Worm (Caenorhabditis elegans): Measurements from ENCODE around the gene srj-23.

srj-23 gene

DNA sequence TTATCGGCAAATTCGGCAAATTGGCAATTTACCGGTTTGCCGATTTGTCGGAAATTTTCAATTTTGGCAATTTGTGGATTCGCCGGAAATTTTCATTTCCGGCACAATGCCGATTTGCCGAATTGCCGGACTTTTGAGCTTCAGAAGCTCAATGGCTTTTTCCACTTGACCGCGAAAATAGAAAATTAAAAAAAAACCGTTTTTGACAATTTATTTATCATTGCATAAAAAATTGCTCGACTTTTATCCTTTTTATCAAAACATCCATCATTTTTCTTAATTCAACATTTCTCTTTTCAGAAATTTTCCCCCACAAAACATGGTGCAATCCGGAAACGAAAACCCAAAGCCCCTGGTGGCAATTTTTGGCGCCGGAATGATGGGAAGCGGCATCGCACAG, 8.6 kb downstream of the srj-23 start, which contains the start of gene hacd-1:
hacd-1 (plus strand) TSS at position 301 of the 400 bp plus-strand sequence.
- no peak for TF ChIP-seq sox-2 (GFP tag; IDR thresholded peaks at IDR 0.05)
- no peak for TF ChIP-seq F13H6.1 (tag; optimal IDR thresholded peaks at IDR 0.05)
- TF ChIP-seq unc-55 (GFP tag; optimal IDR thresholded peaks at IDR 0.05) = no peak

DNA sequence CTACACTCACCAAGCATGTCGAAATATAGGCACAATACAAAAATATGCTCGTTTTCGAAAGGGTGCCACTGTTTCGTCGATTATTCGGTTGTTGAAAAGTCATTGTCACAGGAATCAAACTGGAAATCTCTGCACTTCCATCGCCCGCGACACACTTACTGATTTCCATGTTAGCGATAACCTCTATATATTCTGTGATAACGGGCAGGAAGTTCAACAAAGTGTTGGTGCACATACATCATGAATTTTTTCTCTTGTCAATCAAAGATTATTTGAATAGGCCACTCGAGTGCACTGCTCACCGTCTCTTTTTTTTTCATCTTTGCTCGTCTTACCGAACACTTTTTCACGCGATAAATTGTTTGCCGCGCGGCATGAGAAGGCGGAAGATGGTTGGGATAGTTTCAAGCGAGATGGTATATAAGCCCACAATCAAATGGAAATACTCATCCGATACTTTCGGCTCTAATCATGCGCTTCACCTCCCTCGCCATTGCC, 13.2 kb downstream of the srj-23 start, which contains the start of the genes fpn-1.2 and pqn-54:
fpn-1.2 (minus strand) TSS at position 157 of the 498 bp plus-strand sequence.
pqn-54 (plus strand) TSS at position 448 of the 498 bp plus-strand sequence.
- TF ChIP-seq ztf-16 (tag; optimal IDR thresholded peaks at IDR 0.05) = no peak
- TF ChIP-seq ceh-34 (tag; optimal IDR thresholded peaks at IDR 0.05) = no peak
- TF ChIP-seq nhr-232 (tag; optimal IDR thresholded peaks at IDR 0.05) = no peak
- no peak for TF ChIP-seq ceh-24 (tag; optimal IDR thresholded peaks at IDR 0.05)
- TF ChIP-seq elt-2 (tag; optimal IDR thresholded peaks at IDR 0.05) = peak; percentile 27
- no peak for TF ChIP-seq sox-4 (tag; optimal IDR thresholded peaks at IDR 0.05)
- no peak for TF ChIP-seq syd-9 (tag; optimal IDR thresholded peaks at IDR 0.05)

DNA sequence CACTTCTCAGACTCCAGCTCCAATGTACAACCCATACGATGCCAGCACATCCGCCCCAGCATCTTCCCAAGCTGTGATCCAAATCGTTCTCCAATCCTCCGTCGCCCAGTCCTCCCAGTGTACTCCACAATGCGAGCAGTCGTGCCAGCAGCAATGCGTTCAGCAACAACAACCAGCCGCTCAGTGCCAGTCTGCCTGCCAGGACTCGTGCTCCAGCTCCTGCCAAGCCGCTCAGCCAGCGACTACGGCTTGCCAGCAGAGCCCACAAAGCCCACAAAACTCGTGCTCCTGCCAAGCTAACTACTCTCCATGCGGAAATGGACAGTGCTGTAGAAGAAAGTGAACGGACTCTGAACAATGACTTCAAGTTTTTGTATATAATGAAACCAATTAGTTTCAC, 14.5 kb downstream of the srj-23 start:
- TF ChIP-seq ama-1 (optimal IDR thresholded peaks at IDR 0.05) = no peak
- no peak for TF ChIP-seq odd-2 (tag; optimal IDR thresholded peaks at IDR 0.05)
- peak; percentile 48 for TF ChIP-seq elt-4 (tag; optimal IDR thresholded peaks at IDR 0.05)

DNA sequence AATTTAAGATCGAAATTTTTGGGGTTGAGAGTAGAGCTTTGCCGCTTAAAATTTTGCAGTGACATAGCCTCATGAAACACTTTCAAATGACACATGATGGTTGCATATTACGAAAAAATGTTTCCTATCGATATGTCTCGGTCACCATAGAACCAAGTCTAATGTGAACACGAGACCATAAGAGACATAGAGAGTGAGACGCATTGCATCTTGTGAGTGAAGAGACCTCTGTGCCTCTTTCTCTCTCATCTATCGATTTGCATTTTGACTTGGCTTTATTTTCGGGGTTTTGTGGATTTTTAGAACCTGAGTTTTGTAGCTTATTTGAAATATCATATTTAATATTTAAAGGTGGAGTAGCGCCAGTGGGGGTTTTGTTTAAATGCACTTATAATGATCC, 15.5 kb downstream of the srj-23 start:
- TF ChIP-seq ceh-2 (tag; optimal IDR thresholded peaks at IDR 0.05) (no peak), unc-3 (GFP tag; conservative IDR thresholded peaks at IDR 0.05) (no peak), unc-3 (tag; optimal IDR thresholded peaks at IDR 0.05) (no peak), dve-1 (tag; optimal IDR thresholded peaks at IDR 0.05) (no peak), hlh-30 (tag; optimal IDR thresholded peaks at IDR 0.05; ENCODE audit: insufficient read depth) (peak; percentile 90), zip-5 (tag; optimal IDR thresholded peaks at IDR 0.05) (no peak), unc-55 (GFP tag; optimal IDR thresholded peaks at IDR 0.05) (peak; percentile 17), ceh-48 (tag; optimal IDR thresholded peaks at IDR 0.05) (peak; percentile 66)

DNA sequence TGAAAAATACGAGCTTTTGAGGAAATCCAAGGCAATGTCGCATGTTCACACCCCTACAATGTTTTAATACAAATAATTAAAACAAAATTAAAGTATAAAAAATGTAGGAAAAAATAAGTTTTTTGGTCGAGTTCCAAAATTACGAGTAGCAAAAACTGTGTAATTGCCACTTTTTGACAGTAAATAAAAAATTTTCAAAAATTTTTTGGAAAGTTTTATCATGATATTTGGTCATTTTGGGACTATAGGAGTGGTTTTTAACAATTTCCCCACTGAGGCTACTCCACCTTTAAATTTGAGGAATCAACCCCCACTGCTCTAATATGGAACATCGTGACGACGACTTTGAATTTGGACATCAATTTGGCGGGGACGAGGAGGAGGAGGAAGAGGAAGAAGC, 16.0 kb downstream of the srj-23 start, which contains the start of gene gid-8:
gid-8 (plus strand) TSS at position 301 of the 400 bp plus-strand sequence.
- TF ChIP-seq unc-42 (tag; optimal IDR thresholded peaks at IDR 0.05) = no peak
- TF ChIP-seq ceh-2 (tag; optimal IDR thresholded peaks at IDR 0.05) = no peak
- no peak for TF ChIP-seq madf-2 (tag; optimal IDR thresholded peaks at IDR 0.05)
- no peak for TF ChIP-seq elt-4 (tag; optimal IDR thresholded peaks at IDR 0.05)
- no peak for TF ChIP-seq C38D4.7 (GFP tag; optimal IDR thresholded peaks at IDR 0.05)
- no peak for TF ChIP-seq pax-1 (tag; optimal IDR thresholded peaks at IDR 0.05)
- TF ChIP-seq unc-3 (GFP tag; conservative IDR thresholded peaks at IDR 0.05) = no peak
- TF ChIP-seq unc-3 (tag; optimal IDR thresholded peaks at IDR 0.05) = no peak
- TF ChIP-seq ceh-45 (GFP tag; IDR thresholded peaks at IDR 0.05) = no peak
- no peak for TF ChIP-seq pha-2 (tag; optimal IDR thresholded peaks at IDR 0.05)
- no peak for TF ChIP-seq fkh-10 (GFP tag; optimal IDR thresholded peaks at IDR 0.05)
- TF ChIP-seq hlh-13 (GFP tag; optimal IDR thresholded peaks at IDR 0.05) = no peak
- TF ChIP-seq odd-2 (tag; optimal IDR thresholded peaks at IDR 0.05) = no peak
- TF ChIP-seq ceh-18 (tag; optimal IDR thresholded peaks at IDR 0.05) = no peak

DNA sequence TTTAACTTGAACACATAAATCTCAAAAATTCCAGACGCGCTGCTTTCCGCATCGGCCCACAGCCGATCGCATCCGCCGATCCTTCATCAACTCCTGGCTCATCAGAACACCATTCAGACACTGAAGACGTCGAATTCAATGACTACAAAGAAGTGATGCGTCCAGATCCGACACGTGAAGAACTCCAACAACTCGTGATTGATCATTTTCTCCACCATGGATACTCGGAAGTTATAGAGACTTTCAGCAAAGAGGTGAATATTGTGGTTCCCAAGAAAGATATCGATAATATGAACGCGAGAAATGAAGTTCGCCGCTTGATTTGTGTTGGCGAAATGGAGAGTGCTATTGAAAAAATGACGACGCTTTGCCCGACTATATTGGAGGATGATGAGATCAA, 17.5 kb downstream of the srj-23 start:
- TF ChIP-seq mec-3 (tag; optimal IDR thresholded peaks at IDR 0.05; ENCODE audit: borderline replicate concordance) (no peak), sdc-2 (tag; optimal IDR thresholded peaks at IDR 0.05) (no peak), pat-9 (tag; optimal IDR thresholded peaks at IDR 0.05) (no peak), ceh-48 (tag; optimal IDR thresholded peaks at IDR 0.05) (no peak), hlh-13 (GFP tag; optimal IDR thresholded peaks at IDR 0.05) (no peak), eyg-1 (tag; optimal IDR thresholded peaks at IDR 0.05) (no peak), zip-5 (tag; optimal IDR thresholded peaks at IDR 0.05) (no peak), hlh-8 (tag; optimal IDR thresholded peaks at IDR 0.05) (no peak), Y22D7AL.16 (tag; optimal IDR thresholded peaks at IDR 0.05) (no peak), sox-2 (GFP tag; IDR thresholded peaks at IDR 0.05) (no peak), F13H6.1 (tag; optimal IDR thresholded peaks at IDR 0.05) (no peak), C38D4.7 (GFP tag; optimal IDR thresholded peaks at IDR 0.05) (no peak), pax-1 (tag; optimal IDR thresholded peaks at IDR 0.05) (no peak), ceh-34 (tag; optimal IDR thresholded peaks at IDR 0.05) (no peak)
